Worm (Caenorhabditis elegans): ENCODE results near the gene tsp-13.
A peak's percentile ranks its signal among the peaks of the same experiment; 100 is the strongest.

Gene tsp-13

ce11 chrV:19201190-19201589 is 47.3 kb downstream of the tsp-13 start:
- no peak for TF ChIP-seq sox-4 (tag; optimal IDR thresholded peaks at IDR 0.05)
- TF ChIP-seq npax-4 (tag; optimal IDR thresholded peaks at IDR 0.05), result no peak
- no peak for TF ChIP-seq ztf-16 (tag; optimal IDR thresholded peaks at IDR 0.05)
- no peak for TF ChIP-seq ceh-2 (tag; optimal IDR thresholded peaks at IDR 0.05)
- TF ChIP-seq pros-1 (tag; optimal IDR thresholded peaks at IDR 0.05), result no peak
- TF ChIP-seq T23F11.4 (GFP tag; optimal IDR thresholded peaks at IDR 0.05), result no peak
- TF ChIP-seq ceh-14 (tag; optimal IDR thresholded peaks at IDR 0.05), result no peak
- TF ChIP-seq madf-2 (tag; optimal IDR thresholded peaks at IDR 0.05), result no peak
- no peak for TF ChIP-seq zip-5 (tag; optimal IDR thresholded peaks at IDR 0.05)

ce11 chrV:19202800-19203199 is 48.9 kb downstream of the tsp-13 start:
- TF ChIP-seq lin-11 (tag; optimal IDR thresholded peaks at IDR 0.05) (no peak), fkh-6 (tag; optimal IDR thresholded peaks at IDR 0.05) (no peak)

ce11 chrV:19203299-19203698 is 49.4 kb downstream of the tsp-13 start, which contains the start of gene Y39B6A.1:
Gene Y39B6A.1 (minus strand): TSS chrV:19203607.
- no peak for TF ChIP-seq pat-9 (tag; optimal IDR thresholded peaks at IDR 0.05)
- no peak for TF ChIP-seq nhr-11 (tag; optimal IDR thresholded peaks at IDR 0.05)
- TF ChIP-seq sox-4 (tag; optimal IDR thresholded peaks at IDR 0.05), result no peak
- TF ChIP-seq dve-1 (tag; optimal IDR thresholded peaks at IDR 0.05), result no peak
- no peak for TF ChIP-seq C08G9.2 (tag; optimal IDR thresholded peaks at IDR 0.05)
- no peak for TF ChIP-seq hlh-6 (tag; optimal IDR thresholded peaks at IDR 0.05)
- no peak for TF ChIP-seq ceh-48 (tag; optimal IDR thresholded peaks at IDR 0.05)
- TF ChIP-seq lin-11 (tag; optimal IDR thresholded peaks at IDR 0.05), result no peak
- TF ChIP-seq K09A11.1 (tag; optimal IDR thresholded peaks at IDR 0.05; ENCODE audit: insufficient read depth), result no peak
- TF ChIP-seq ceh-6 (GFP tag; optimal IDR thresholded peaks at IDR 0.05), result no peak
- no peak for TF ChIP-seq ceh-45 (GFP tag; IDR thresholded peaks at IDR 0.05)

ce11 chrV:19205450-19205849 is 51.5 kb downstream of the tsp-13 start:
- TF ChIP-seq elt-2 (tag; optimal IDR thresholded peaks at IDR 0.05) (peak; percentile 2), ama-1 (optimal IDR thresholded peaks at IDR 0.05) (no peak)

- TF ChIP-seq tbx-2 (tag; optimal IDR thresholded peaks at IDR 0.05), result no peak
- peak; percentile 65 for TF ChIP-seq elt-2 (tag; optimal IDR thresholded peaks at IDR 0.05)
- no peak for TF ChIP-seq nhr-11 (tag; optimal IDR thresholded peaks at IDR 0.05)
- TF ChIP-seq nhr-232 (tag; optimal IDR thresholded peaks at IDR 0.05), result no peak
- no peak for TF ChIP-seq mec-3 (tag; optimal IDR thresholded peaks at IDR 0.05; ENCODE audit: borderline replicate concordance)
Measured at ce11 chrV:19206911-19207310, 53.0 kb downstream of the tsp-13 start.

Data from whole organism, late embryonic.